Worm (Caenorhabditis elegans): ENCODE measurements around the gene frk-1.

Gene frk-1

DNA sequence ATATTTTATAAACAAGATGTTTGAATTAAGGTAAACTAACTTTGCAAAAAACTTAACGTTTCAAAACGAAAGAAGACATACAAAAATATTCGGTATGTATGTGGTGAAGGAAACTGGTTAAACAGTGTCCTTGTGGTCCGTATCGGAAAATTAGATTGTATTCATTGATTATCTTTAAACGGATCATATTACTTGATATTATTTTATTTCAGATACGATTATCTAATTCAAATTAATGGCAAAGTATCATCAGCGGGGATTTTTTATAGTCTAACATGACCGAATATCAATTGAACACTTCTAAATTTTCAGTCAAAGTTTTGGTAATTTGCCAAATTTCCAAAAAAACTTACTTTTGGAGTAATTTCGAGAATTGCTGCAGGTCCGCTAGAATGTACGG lies 36.2 kb upstream of the frk-1 start, which contains the start of gene C47E12.13:
C47E12.13 (minus strand) TSS at position 101 of the 400 bp plus-strand sequence.
- TF ChIP-seq unc-62 (GFP tag; optimal IDR thresholded peaks at IDR 0.05): no peak
- TF ChIP-seq fkh-8 (tag; optimal IDR thresholded peaks at IDR 0.05): no peak
- TF ChIP-seq sox-4 (tag; optimal IDR thresholded peaks at IDR 0.05): no peak

DNA sequence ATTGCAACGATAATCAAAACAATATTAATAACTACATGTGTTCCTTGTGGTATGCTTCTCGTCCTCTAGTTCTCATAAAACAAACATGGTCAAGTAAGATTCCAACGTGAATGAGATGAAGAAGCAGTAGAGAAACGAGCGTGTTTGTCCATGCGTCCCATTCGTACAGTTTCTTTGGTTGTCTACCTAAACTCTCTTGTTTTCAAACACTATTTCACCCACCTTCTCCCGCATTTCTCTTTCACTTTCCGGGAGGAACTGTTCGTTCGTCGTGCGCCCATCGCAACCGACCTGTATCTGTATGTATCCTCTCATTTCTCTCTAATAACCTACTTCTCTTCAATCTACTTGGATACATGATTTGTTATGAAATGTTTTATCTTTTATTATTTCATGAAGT lies 35.2 kb upstream of the frk-1 start:
- TF ChIP-seq C34B4.2 (tag; optimal IDR thresholded peaks at IDR 0.05) (no peak), C16A3.4 (tag; optimal IDR thresholded peaks at IDR 0.05) (no peak), ceh-88 (GFP tag; IDR thresholded peaks at IDR 0.05) (no peak), ztf-4 (tag; optimal IDR thresholded peaks at IDR 0.05) (no peak), fkh-8 (tag; optimal IDR thresholded peaks at IDR 0.05) (no peak), elt-2 (tag; optimal IDR thresholded peaks at IDR 0.05) (no peak), ceh-63 (GFP tag; optimal IDR thresholded peaks at IDR 0.05) (no peak), nhr-76 (tag; optimal IDR thresholded peaks at IDR 0.05) (no peak), fkh-10 (GFP tag; optimal IDR thresholded peaks at IDR 0.05) (no peak), sox-4 (tag; optimal IDR thresholded peaks at IDR 0.05) (no peak), nhr-47 (tag; optimal IDR thresholded peaks at IDR 0.05) (no peak), alr-1 (tag; optimal IDR thresholded peaks at IDR 0.05; ENCODE audit: borderline replicate concordance) (no peak), skn-1 (tag; optimal IDR thresholded peaks at IDR 0.05) (peak; percentile 23), isw-1 (GFP tag; IDR thresholded peaks at IDR 0.05) (no peak), aly-2 (tag; optimal IDR thresholded peaks at IDR 0.05) (no peak), nhr-20 (tag; optimal IDR thresholded peaks at IDR 0.05) (peak; percentile 5), nhr-84 (tag; optimal IDR thresholded peaks at IDR 0.05) (no peak), nhr-71 (tag; optimal IDR thresholded peaks at IDR 0.05) (peak; percentile 5), efl-1 (optimal IDR thresholded peaks at IDR 0.05) (peak in 1 of 2 experiments; percentile 4), efl-1 (GFP tag; optimal IDR thresholded peaks at IDR 0.05 in 1 of 2) (peak in 1 of 2 experiments; percentile 56), nhr-85 (tag) (no peak), dsc-1 (tag; optimal IDR thresholded peaks at IDR 0.05) (no peak), elt-3 (tag; optimal IDR thresholded peaks at IDR 0.05) (peak in 2 of 6 experiments; percentile 32 to 67), lin-35 (GFP tag; optimal IDR thresholded peaks at IDR 0.05) (peak in 1 of 2 experiments; percentile 10), Y116A8C.19 (tag; optimal IDR thresholded peaks at IDR 0.05; ENCODE audit: borderline replicate concordance) (no peak), ceh-82 (tag; optimal IDR thresholded peaks at IDR 0.05) (no peak), ama-1 (optimal IDR thresholded peaks at IDR 0.05) (no peak), lsy-2 (tag; optimal IDR thresholded peaks at IDR 0.05) (peak in 1 of 2 experiments; percentile 51), snu-23 (GFP tag; optimal IDR thresholded peaks at IDR 0.05) (peak; percentile 33), irx-1 (tag; optimal IDR thresholded peaks at IDR 0.05) (no peak), blmp-1 (tag; optimal IDR thresholded peaks at IDR 0.05) (peak; percentile 99), mdl-1 (tag; optimal IDR thresholded peaks at IDR 0.05) (peak in 1 of 2 experiments; percentile 34), nhr-28 (tag; optimal IDR thresholded peaks at IDR 0.05) (no peak), unc-130 (tag; optimal IDR thresholded peaks at IDR 0.05) (no peak), unc-30 (tag; optimal IDR thresholded peaks at IDR 0.05) (no peak), nhr-11 (tag; optimal IDR thresholded peaks at IDR 0.05) (no peak), lin-14 (GFP tag; optimal IDR thresholded peaks at IDR 0.05) (peak; percentile 78), jun-1 (tag; optimal IDR thresholded peaks at IDR 0.05) (no peak)

DNA sequence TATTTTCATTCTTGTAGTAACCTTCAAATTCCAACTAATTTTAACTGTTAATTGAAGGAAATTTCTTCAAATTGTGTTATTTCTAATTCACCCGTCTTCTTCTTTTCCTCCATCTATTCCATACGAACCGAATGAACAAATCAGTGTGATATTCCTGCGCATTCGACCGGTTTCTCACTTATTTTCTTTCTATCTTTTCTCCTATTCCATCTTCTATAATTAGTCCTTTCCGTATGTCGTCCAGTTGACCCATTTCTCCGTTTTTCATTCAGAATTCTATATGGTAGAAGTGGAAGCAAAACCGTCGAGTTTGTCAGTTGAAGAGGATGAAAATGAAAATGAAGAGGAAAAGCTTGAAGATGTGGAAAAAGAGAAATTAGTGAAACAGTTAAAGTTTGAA lies 33.4 kb upstream of the frk-1 start, which contains the start of gene magu-4:
magu-4 (plus strand) TSS at position 218 of the 400 bp plus-strand sequence.
- TF ChIP-seq blmp-1 (tag; optimal IDR thresholded peaks at IDR 0.05) (peak; percentile 90), egl-27 (tag; optimal IDR thresholded peaks at IDR 0.05) (no peak), lin-14 (GFP tag; optimal IDR thresholded peaks at IDR 0.05) (peak; percentile 39)
